Worm (Caenorhabditis elegans) whole organism, L4 larva: ENCODE data around the gene F46C8.8.

Source experiments
- R02D3.7 ChIP-seq: fragments of 150-350 bp; sonication (generic microtip); optimal IDR thresholded peaks from 3 replicates; lab custom pipeline; 2014; ENCODE audit warnings: missing biosample characterization, missing genetic modification characterization
- Y105C5A.15 ChIP-seq: fragments of 200-800 bp; sonication (Bioruptor generic); IDR thresholded peaks from 2 replicates; pipeline ENCODE4 v1.3.6; 2022; ENCODE audit warnings: missing genetic modification characterization, missing compliant biosample characterization
- aha-1 ChIP-seq: fragments of 150-350 bp; peaks from one replicate; lab custom pipeline; 2014; ENCODE audit warnings: missing biosample characterization, missing genetic modification characterization
- aly-2 ChIP-seq: sonication (generic microtip); optimal IDR thresholded peaks from 2 replicates; lab custom pipeline; 2018; ENCODE audit warnings: missing biosample characterization, missing genetic modification characterization
- daf-12 ChIP-seq: fragments of 150-350 bp; optimal IDR thresholded peaks from 2 replicates; lab custom pipeline; 2014; ENCODE audit warnings: missing biosample characterization, missing genetic modification reagents, missing genetic modification characterization
- fkh-10 ChIP-seq: fragments of 150-350 bp; optimal IDR thresholded peaks from 2 replicates; lab custom pipeline; 2014; ENCODE audit warnings: missing biosample characterization, missing genetic modification reagents, missing genetic modification characterization
- lin-13 ChIP-seq: fragments of 150-350 bp; optimal IDR thresholded peaks from 2 replicates; lab custom pipeline; 2014; ENCODE audit warnings: missing biosample characterization, missing genetic modification reagents, missing genetic modification characterization
- lin-38 ChIP-seq: fragments of 200-800 bp; sonication (Bioruptor generic); IDR thresholded peaks from 2 replicates; pipeline ENCODE4 v1.3.6; 2022; ENCODE audit warnings: missing genetic modification reagents, missing genetic modification characterization, missing compliant biosample characterization
- lsy-2 ChIP-seq, 2 experiments: fragments of 150-350 bp in 1 of 2; sonication (generic microtip) in 1 of 2; optimal IDR thresholded peaks; 2 replicates each; lab custom pipeline; 2014 to 2017; ENCODE audit warnings: missing biosample characterization in 2 of 2, missing genetic modification characterization in 2 of 2
- nhr-11 ChIP-seq: fragments of 150-350 bp; optimal IDR thresholded peaks from 2 replicates; lab custom pipeline; 2014; ENCODE audit warnings: missing biosample characterization, missing genetic modification characterization
- nhr-28 ChIP-seq: fragments of 150-350 bp; optimal IDR thresholded peaks from 2 replicates; lab custom pipeline; 2014; ENCODE audit warnings: missing biosample characterization, missing genetic modification characterization
- nhr-77 ChIP-seq: fragments of 150-350 bp; optimal IDR thresholded peaks from 2 replicates; lab custom pipeline; 2014; ENCODE audit warnings: missing biosample characterization, missing genetic modification characterization
- pha-4 ChIP-seq, 2 experiments: fragments of 150-350 bp in 1 of 2; fragments of 200-800 bp in 1 of 2; sonication (Bioruptor generic) in 1 of 2; IDR thresholded peaks in 1 of 2; optimal IDR thresholded peaks in 1 of 2; 2 replicates each; pipeline versions ENCODE4 v1.3.6 to Lab custom; 2014 to 2022; ENCODE audit warnings: missing genetic modification characterization in 2 of 2, missing genetic modification reagents in 2 of 2, missing biosample characterization in 1 of 2, missing compliant biosample characterization in 1 of 2
- unc-62 ChIP-seq, 3 experiments: fragments of 150-350 bp in 1 of 3; sonication (generic microtip); optimal IDR thresholded peaks in 2 of 3; peaks in 1 of 3; 1 replicate in 1 of 3; 2 replicates in 2 of 3; lab custom pipeline; 2014 to 2017; ENCODE audit warnings: missing biosample characterization in 3 of 3, missing genetic modification characterization in 3 of 3, missing genetic modification reagents in 3 of 3, missing genotype in 1 of 3

DNA sequence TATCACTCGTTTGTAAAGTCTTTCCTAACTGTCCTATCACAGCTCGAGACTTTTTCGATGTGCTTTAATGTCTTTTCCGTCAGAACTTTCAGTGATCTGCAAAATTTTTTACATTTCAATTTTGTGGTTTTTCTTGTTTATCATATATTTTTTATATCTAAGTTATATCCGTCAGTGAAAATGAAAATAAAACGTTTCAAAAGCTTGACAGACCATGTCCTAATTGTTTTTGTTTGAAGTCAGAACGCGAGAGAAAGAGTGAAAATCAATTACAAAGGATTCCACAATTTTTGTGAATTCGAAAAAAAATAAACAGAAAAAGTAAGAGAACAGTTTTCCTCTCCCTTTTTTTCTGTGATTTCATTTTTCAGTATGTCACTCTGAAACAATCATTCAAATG is 6.1 kb downstream of the F46C8.8 start, which contains the start of gene F46C8.1:
- no peak for TF ChIP-seq nhr-28
- no peak for TF ChIP-seq lin-38 (GFP tag; lab: Robert Waterston, UW)
- TF ChIP-seq daf-12 = no peak
- TF ChIP-seq R02D3.7 (tag; lab: Kevin White, UChicago) = no peak
- TF ChIP-seq nhr-11 (tag; lab: Kevin White, UChicago) = no peak
- no peak for TF ChIP-seq lin-13 (GFP tag; lab: Kevin White, UChicago)
- TF ChIP-seq aly-2 (tag; lab: Kevin White, UChicago) = no peak
- no peak for TF ChIP-seq fkh-10 (GFP tag; lab: Kevin White, UChicago)
- TF ChIP-seq nhr-77 (tag; lab: Kevin White, UChicago) = no peak
- no peak for TF ChIP-seq Y105C5A.15
- no peak for TF ChIP-seq aha-1 (tag; lab: Kevin White, UChicago)
- TF ChIP-seq unc-62 (GFP tag; optimal IDR thresholded peaks at IDR 0.05 in 1 of 2; lab: Kevin White, UChicago) = no peak
- TF ChIP-seq unc-62 (tag; optimal IDR thresholded peaks at IDR 0.05; lab: Kevin White, UChicago) = no peak
- no peak for TF ChIP-seq lsy-2 (tag; optimal IDR thresholded peaks at IDR 0.05; lab: Kevin White, UChicago)
- TF ChIP-seq pha-4 (GFP tag; IDR thresholded peaks at IDR 0.05; lab: Robert Waterston, UW) = no peak
- no peak for TF ChIP-seq pha-4 (tag; optimal IDR thresholded peaks at IDR 0.05; lab: Kevin White, UChicago)
